Worm (Caenorhabditis elegans) whole organism, L3 larva: ENCODE data around the gene raga-1.

Source experiments
- ama-1 ChIP-seq: fragments of 150-350 bp; optimal IDR thresholded peaks from 2 replicates; lab custom pipeline; 2018
- ceh-82 ChIP-seq: fragments of 150-350 bp; optimal IDR thresholded peaks from 2 replicates; lab custom pipeline; 2014; ENCODE audit warnings: missing biosample characterization, missing genetic modification characterization
- ceh-9 ChIP-seq: sonication (generic microtip); optimal IDR thresholded peaks from 2 replicates; lab custom pipeline; 2018; ENCODE audit warnings: missing biosample characterization, missing genetic modification characterization
- egl-27 ChIP-seq: sonication (generic microtip); optimal IDR thresholded peaks from 4 replicates; lab custom pipeline; 2017; ENCODE audit warnings: missing biosample characterization, missing genetic modification reagents, missing genetic modification characterization
- elt-1 ChIP-seq: fragments of 150-350 bp; optimal IDR thresholded peaks from 2 replicates; lab custom pipeline; 2014; ENCODE audit warnings: missing biosample characterization, missing genetic modification characterization
- elt-2 ChIP-seq: sonication (generic microtip); optimal IDR thresholded peaks from 2 replicates; lab custom pipeline; 2016; ENCODE audit warnings: missing genetic modification reagents, mild to moderate bottlenecking, missing genetic modification characterization, missing compliant biosample characterization
- mdl-1 ChIP-seq: fragments of 150-350 bp; optimal IDR thresholded peaks from 2 replicates; lab custom pipeline; 2014; ENCODE audit warnings: missing biosample characterization, missing genetic modification characterization
- sea-2 ChIP-seq: fragments of 150-350 bp; sonication (generic microtip); optimal IDR thresholded peaks from 4 replicates; lab custom pipeline; 2014; ENCODE audit warnings: missing biosample characterization, missing genetic modification reagents, missing genetic modification characterization
- skn-1 ChIP-seq: fragments of 150-350 bp; optimal IDR thresholded peaks from 2 replicates; lab custom pipeline; 2014; ENCODE audit warnings: missing biosample characterization, missing genetic modification characterization

ce11 chrII:11286445-11286844, 14.7 kb upstream of the raga-1 start:
- TF ChIP-seq ceh-9 (tag; lab: Kevin White, UChicago) (no peak), mdl-1 (no peak), sea-2 (GFP tag; lab: Kevin White, UChicago) (no peak), skn-1 (no peak), ama-1 (lab: Kevin White, UChicago) (no peak), elt-1 (no peak), egl-27 (tag; lab: Kevin White, UChicago) (no peak), elt-2 (tag; lab: Kevin White, UChicago) (no peak), ceh-82 (tag; lab: Kevin White, UChicago) (no peak)
